Fruit fly (Drosophila melanogaster) whole organism: ENCODE data around the gene Neurochondrin.

Source experiments
- pan ChIP-seq: fragments of >200 bp; optimal IDR thresholded peaks from 2 replicates; lab custom pipeline; 2017
- psq ChIP-seq: fragments of >200 bp; optimal IDR thresholded peaks from 2 replicates; lab custom pipeline; 2017
- usp ChIP-seq: fragments of >200 bp; optimal IDR thresholded peaks from 2 replicates; lab custom pipeline; 2017; ENCODE audit warnings: missing biosample characterization, missing genetic modification characterization, mixed read lengths

DNA sequence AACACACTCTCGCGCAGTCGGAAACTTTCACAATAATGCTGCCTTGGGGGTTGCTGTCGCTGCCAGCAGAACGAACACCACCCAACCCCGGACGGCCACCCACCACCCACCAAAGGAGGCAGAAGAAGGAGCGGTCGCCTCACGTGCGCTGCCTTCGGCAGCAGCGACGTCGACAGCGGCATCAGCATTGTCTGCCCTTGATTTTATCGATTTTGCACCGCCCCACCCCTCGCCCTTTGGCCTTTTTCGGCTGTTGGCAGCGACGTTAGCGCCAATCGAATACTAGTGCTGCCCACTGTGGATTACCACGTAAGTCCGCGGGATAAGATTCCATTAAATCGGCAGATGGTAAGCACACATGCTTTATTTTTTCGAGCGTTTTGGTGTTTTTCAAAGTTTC is 49.1 kb upstream of the Neurochondrin start:
- TF ChIP-seq pan (lab: Kevin White, UChicago) (no peak), usp (no peak), psq (lab: Kevin White, UChicago) (no peak)
